Fruit fly (Drosophila melanogaster) whole organism, adult: Measurements from ENCODE around the gene Rad60.

Experiments
- CG11617 ChIP-seq: fragments of 200-800 bp; sonication (Bioruptor generic); optimal IDR thresholded peaks from 2 replicates; lab custom pipeline; 2017; ENCODE audit warnings: mild to moderate bottlenecking, missing biosample characterization, missing genetic modification reagents, missing genetic modification characterization
- CG12768 ChIP-seq: fragments of 200-800 bp; sonication (Bioruptor generic); optimal IDR thresholded peaks from 2 replicates; lab custom pipeline; 2017; ENCODE audit warnings: missing biosample characterization, missing genetic modification characterization, mild to moderate bottlenecking, moderate library complexity, missing genetic modification reagents
- CG14711 ChIP-seq: fragments of 200-800 bp; sonication (Bioruptor generic); optimal IDR thresholded peaks from 2 replicates; lab custom pipeline; 2018; ENCODE audit warnings: missing biosample characterization, mild to moderate bottlenecking, missing genetic modification characterization, moderate library complexity
- CG1620 ChIP-seq: fragments of 200-800 bp; sonication (Bioruptor generic); optimal IDR thresholded peaks from 2 replicates; lab custom pipeline; 2016; ENCODE audit warnings: missing biosample characterization, missing genetic modification characterization
- CG33017 ChIP-seq: fragments of 200-800 bp; sonication (Bioruptor generic); optimal IDR thresholded peaks from 2 replicates; lab custom pipeline; 2018; ENCODE audit warnings: missing biosample characterization, mild to moderate bottlenecking, missing genetic modification characterization, moderate library complexity
- CG5204 ChIP-seq: fragments of 200-800 bp; sonication (Bioruptor generic); optimal IDR thresholded peaks from 2 replicates; lab custom pipeline; 2016; ENCODE audit warnings: missing biosample characterization, missing genetic modification characterization
- CG7045 ChIP-seq: fragments of 200-800 bp; sonication (Bioruptor generic); optimal IDR thresholded peaks from 2 replicates; lab custom pipeline; 2017; ENCODE audit warnings: missing biosample characterization, mild to moderate bottlenecking, missing genetic modification characterization
- CG7101 ChIP-seq: fragments of 200-800 bp; sonication (Bioruptor generic); optimal IDR thresholded peaks from 2 replicates; lab custom pipeline; 2018; ENCODE audit warnings: missing biosample characterization, mild to moderate bottlenecking, missing genetic modification characterization, moderate library complexity
- Clk ChIP-seq: fragments of 200-800 bp; sonication (Bioruptor generic); optimal IDR thresholded peaks from 2 replicates; lab custom pipeline; 2017; ENCODE audit warnings: missing biosample characterization, missing genetic modification characterization
- Crg-1 ChIP-seq: fragments of 200-800 bp; sonication (Bioruptor generic); optimal IDR thresholded peaks from 2 replicates; lab custom pipeline; 2016; ENCODE audit warnings: missing biosample characterization, missing genetic modification characterization
- Hr96 ChIP-seq: fragments of 200-800 bp; sonication (Bioruptor generic); optimal IDR thresholded peaks from 2 replicates; lab custom pipeline; 2016; ENCODE audit warnings: missing biosample characterization, missing genetic modification characterization
- Mnt ChIP-seq: fragments of 200-800 bp; sonication (Bioruptor generic); optimal IDR thresholded peaks from 2 replicates; lab custom pipeline; 2016; ENCODE audit warnings: missing biosample characterization, mild to moderate bottlenecking, missing genetic modification characterization
- bab1 ChIP-seq: fragments of 200-800 bp; sonication (Bioruptor generic); optimal IDR thresholded peaks from 3 replicates; lab custom pipeline; 2019; ENCODE audit warnings: missing biosample characterization, mild to moderate bottlenecking, missing genetic modification characterization, moderate library complexity
- cic ChIP-seq: fragments of 200-800 bp; sonication (Bioruptor generic); optimal IDR thresholded peaks from 2 replicates; lab custom pipeline; 2017; ENCODE audit warnings: missing biosample characterization, mild to moderate bottlenecking, missing genetic modification characterization, moderate library complexity
- cnc ChIP-seq, 2 experiments: fragments of >200 bp; optimal IDR thresholded peaks; 2 replicates each; lab custom pipeline; 2017
- kay ChIP-seq: fragments of 200-800 bp; sonication (Bioruptor generic); peaks from one replicate; lab custom pipeline; 2016; ENCODE audit warnings: missing biosample characterization, missing genetic modification characterization, borderline replicate concordance
- ovo ChIP-seq: fragments of 200-800 bp; sonication (Bioruptor generic); optimal IDR thresholded peaks from 2 replicates; lab custom pipeline; 2016; ENCODE audit warnings: missing biosample characterization, missing genetic modification characterization
- pad ChIP-seq: fragments of 200-800 bp; sonication (Bioruptor generic); optimal IDR thresholded peaks from 3 replicates; lab custom pipeline; 2017; ENCODE audit warnings: missing biosample characterization, missing genetic modification characterization, mild to moderate bottlenecking, moderate library complexity, missing genetic modification reagents
- tj ChIP-seq: fragments of 200-800 bp; sonication (Bioruptor generic); optimal IDR thresholded peaks from 3 replicates; lab custom pipeline; 2017; ENCODE audit warnings: missing biosample characterization, mild to moderate bottlenecking, missing genetic modification characterization, moderate library complexity
- toe ChIP-seq: fragments of 200-800 bp; sonication (Bioruptor generic); optimal IDR thresholded peaks from 2 replicates; lab custom pipeline; 2016; ENCODE audit warnings: missing biosample characterization, missing genetic modification characterization

Rad60 gene

DNA sequence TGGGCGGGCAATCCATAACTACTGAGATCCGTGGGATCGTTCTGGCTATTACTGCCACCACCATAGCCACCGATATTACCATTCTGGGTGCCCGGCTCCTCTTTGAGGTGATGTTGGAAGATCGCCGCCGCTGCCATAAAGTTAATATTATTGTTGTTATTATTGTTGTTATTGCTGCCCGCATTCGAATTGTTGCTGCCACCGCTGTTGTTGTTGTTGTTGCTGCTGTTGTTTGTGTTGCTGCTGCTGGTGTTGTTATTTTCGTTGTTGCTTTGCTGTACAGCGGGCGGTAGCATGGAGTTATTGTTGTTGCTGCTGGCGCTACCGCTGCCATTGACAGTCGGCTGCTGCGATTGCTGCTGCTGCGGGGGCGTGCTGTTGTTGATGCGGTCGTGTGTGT, 41.0 kb upstream of the Rad60 start:
- TF ChIP-seq pad (GFP tag; lab: Kevin White, UChicago) = no peak
- TF ChIP-seq CG12768 (GFP tag; lab: Kevin White, UChicago) = no peak
- TF ChIP-seq bab1 = no peak
- no peak for TF ChIP-seq CG7045 (GFP tag; lab: Kevin White, UChicago)
- no peak for TF ChIP-seq Mnt
- no peak for TF ChIP-seq cic (GFP tag; lab: Kevin White, UChicago)
- TF ChIP-seq Hr96 = no peak
- TF ChIP-seq CG33017 = no peak
- TF ChIP-seq kay = no peak
- no peak for TF ChIP-seq Clk
- no peak for TF ChIP-seq CG7101 (tag; lab: Kevin White, UChicago)
- no peak for TF ChIP-seq CG1620
- TF ChIP-seq tj (GFP tag; lab: Kevin White, UChicago) = no peak
- no peak for TF ChIP-seq ovo (GFP tag; lab: Kevin White, UChicago)

DNA sequence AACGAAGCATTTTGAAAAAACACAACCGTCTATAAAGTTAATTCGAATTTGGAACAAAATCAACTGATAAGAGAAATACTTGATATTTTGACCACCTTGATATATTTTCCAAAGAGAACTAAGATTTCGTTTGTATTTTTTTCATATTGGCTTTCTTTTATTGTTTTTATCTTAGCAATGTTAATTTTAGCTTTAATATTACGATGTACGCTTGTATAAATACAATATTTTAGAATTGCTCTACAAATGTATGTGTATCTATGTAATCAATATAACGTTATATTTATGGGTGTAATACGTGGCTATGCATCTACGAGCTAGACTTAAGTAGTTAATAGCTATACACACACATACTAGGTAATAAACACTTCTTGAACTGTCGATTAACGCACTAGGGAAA, 38.8 kb upstream of the Rad60 start, which contains the start of gene bb8:
bb8 (minus strand) TSS at position 101 of the 400 bp plus-strand sequence.
- TF ChIP-seq bab1 = no peak
- no peak for TF ChIP-seq CG14711 (tag; lab: Kevin White, UChicago)
- no peak for TF ChIP-seq kay
- TF ChIP-seq toe (GFP tag; lab: Kevin White, UChicago) = no peak
- TF ChIP-seq cic (GFP tag; lab: Kevin White, UChicago) = no peak
- TF ChIP-seq Mnt = no peak
- no peak for TF ChIP-seq CG5204 (GFP tag; lab: Kevin White, UChicago)
- no peak for TF ChIP-seq Crg-1
- no peak for TF ChIP-seq CG12768 (GFP tag; lab: Kevin White, UChicago)
- TF ChIP-seq Clk = no peak
- no peak for TF ChIP-seq pad (GFP tag; lab: Kevin White, UChicago)
- no peak for TF ChIP-seq CG1620
- no peak for TF ChIP-seq Hr96
- no peak for TF ChIP-seq CG7101 (tag; lab: Kevin White, UChicago)
- no peak for TF ChIP-seq tj (GFP tag; lab: Kevin White, UChicago)
- no peak for TF ChIP-seq CG7045 (GFP tag; lab: Kevin White, UChicago)
- no peak for TF ChIP-seq cnc (optimal IDR thresholded peaks at IDR 0.05; lab: Kevin White, UChicago)
- TF ChIP-seq CG33017 = no peak
- TF ChIP-seq CG11617 = no peak
- TF ChIP-seq ovo (GFP tag; lab: Kevin White, UChicago) = no peak

DNA sequence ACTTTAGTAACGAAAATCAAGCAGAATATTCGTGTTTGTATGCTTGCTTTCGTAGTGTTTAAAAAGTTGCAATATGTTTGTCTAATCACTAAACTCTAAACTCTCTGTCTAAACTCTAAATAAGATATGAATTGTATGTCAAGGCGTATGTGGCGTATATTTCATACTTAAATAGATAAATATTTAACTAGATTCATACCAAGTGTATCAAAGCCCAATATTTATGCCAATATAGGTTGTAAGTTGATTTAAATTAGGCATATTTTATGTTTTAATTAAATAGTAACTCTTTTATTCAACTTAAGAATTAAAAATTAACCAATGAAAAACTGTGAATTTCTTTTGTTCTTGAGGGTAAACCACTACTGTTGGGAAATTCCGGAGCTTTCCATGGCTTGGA, 36.7 kb upstream of the Rad60 start, which contains the start of gene wam:
wam (minus strand) TSS at position 101 of the 400 bp plus-strand sequence.
- TF ChIP-seq cnc (optimal IDR thresholded peaks at IDR 0.05; lab: Kevin White, UChicago) = no peak
- no peak for TF ChIP-seq bab1

dm6 chr3R:23284256-23284655, 33.0 kb upstream of the Rad60 start:
- TF ChIP-seq Mnt = no peak
- TF ChIP-seq CG33017 = peak; percentile 30
- no peak for TF ChIP-seq CG7045 (GFP tag; lab: Kevin White, UChicago)
- TF ChIP-seq CG14711 (tag; lab: Kevin White, UChicago) = no peak
- peak; percentile 9 for TF ChIP-seq CG7101 (tag; lab: Kevin White, UChicago)
- TF ChIP-seq CG12768 (GFP tag; lab: Kevin White, UChicago) = no peak
- no peak for TF ChIP-seq Clk
- TF ChIP-seq CG1620 = no peak
- no peak for TF ChIP-seq cnc (optimal IDR thresholded peaks at IDR 0.05; lab: Kevin White, UChicago)

DNA sequence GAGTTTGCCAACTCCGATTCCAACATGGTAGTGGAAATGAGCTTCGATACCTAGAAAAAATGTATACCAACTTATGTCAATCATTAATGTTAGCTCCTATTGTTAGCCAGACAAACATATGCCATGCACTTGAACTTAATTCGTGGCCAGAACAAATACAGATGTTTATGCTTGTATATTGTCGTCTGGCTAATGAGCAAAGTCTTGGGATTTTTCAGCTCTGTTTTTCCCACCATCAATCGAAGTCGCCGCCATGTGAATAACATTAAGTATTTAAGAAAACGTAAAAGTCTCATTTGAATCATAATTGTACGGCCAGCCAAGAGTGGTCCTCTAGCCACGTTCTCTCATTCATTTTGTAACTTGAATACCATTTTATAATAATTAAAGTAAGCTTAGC, 32.4 kb upstream of the Rad60 start, which contains the start of gene CG6763:
CG6763 (plus strand) TSS at position 301 of the 400 bp plus-strand sequence.
- TF ChIP-seq CG7101 (tag; lab: Kevin White, UChicago) (no peak), cnc (optimal IDR thresholded peaks at IDR 0.05; lab: Kevin White, UChicago) (no peak), pad (GFP tag; lab: Kevin White, UChicago) (no peak), ovo (GFP tag; lab: Kevin White, UChicago) (no peak), tj (GFP tag; lab: Kevin White, UChicago) (no peak), Mnt (no peak), CG33017 (no peak), CG5204 (GFP tag; lab: Kevin White, UChicago) (no peak), Hr96 (no peak), CG12768 (GFP tag; lab: Kevin White, UChicago) (no peak), Clk (no peak)

DNA sequence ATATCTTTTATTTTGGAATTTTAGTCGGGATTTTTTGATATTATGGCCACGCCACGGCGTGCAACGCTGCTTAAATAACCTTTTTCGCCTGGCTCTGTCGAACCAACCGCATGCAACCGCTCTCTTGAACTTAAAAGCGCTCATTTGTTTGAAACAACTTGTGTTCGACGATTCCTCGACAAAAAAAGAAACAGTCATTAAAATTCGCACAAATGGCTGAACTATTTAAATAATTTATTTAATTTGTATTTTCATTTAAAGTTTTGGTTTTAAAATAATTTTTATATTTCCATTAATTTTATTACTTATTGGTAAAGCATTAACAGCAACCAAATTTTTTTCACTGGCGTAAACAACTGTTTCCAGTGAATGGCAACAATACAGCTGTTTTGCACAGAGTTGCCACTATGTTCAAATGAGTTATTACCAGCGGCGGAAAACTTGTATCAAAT, 29.6 kb upstream of the Rad60 start, which contains the start of the genes orb and Cdc16:
orb (minus strand) TSS at position 51 of the 452 bp plus-strand sequence.
Cdc16 (plus strand) TSS at position 396 of the 452 bp plus-strand sequence.
- TF ChIP-seq Clk = peak; percentile 70
- TF ChIP-seq tj (GFP tag; lab: Kevin White, UChicago) = peak; percentile 51
- TF ChIP-seq Mnt = peak; percentile 41
- TF ChIP-seq ovo (GFP tag; lab: Kevin White, UChicago) = peak; percentile 40
- TF ChIP-seq CG33017 = peak; percentile 92
- peak; percentile 8 for TF ChIP-seq cic (GFP tag; lab: Kevin White, UChicago)
- TF ChIP-seq CG11617 = peak; percentile 83
- peak; percentile 78 for TF ChIP-seq CG1620
- TF ChIP-seq CG5204 (GFP tag; lab: Kevin White, UChicago) = peak; percentile 64
- TF ChIP-seq toe (GFP tag; lab: Kevin White, UChicago) = peak; percentile 74
- TF ChIP-seq Crg-1 = peak; percentile 72
- peak; percentile 78 for TF ChIP-seq CG12768 (GFP tag; lab: Kevin White, UChicago)
- TF ChIP-seq CG7045 (GFP tag; lab: Kevin White, UChicago) = peak; percentile 84
- TF ChIP-seq CG7101 (tag; lab: Kevin White, UChicago) = peak; percentile 93
- peak; percentile 25 for TF ChIP-seq pad (GFP tag; lab: Kevin White, UChicago)
- peak; percentile 52 for TF ChIP-seq kay
- no peak for TF ChIP-seq cnc (optimal IDR thresholded peaks at IDR 0.05; lab: Kevin White, UChicago)
- peak; percentile 92 for TF ChIP-seq CG14711 (tag; lab: Kevin White, UChicago)
- TF ChIP-seq Hr96 = peak; percentile 53
- TF ChIP-seq bab1 = peak; percentile 93
